Fruit fly (Drosophila melanogaster) whole organism, embryonic: ENCODE measurements around the gene Naa80.
A peak's percentile ranks its signal among the peaks of the same experiment; 100 is the strongest.

ENCODE experiments used
- Abd-B ChIP-seq: fragments of 200-800 bp; sonication (Bioruptor generic); optimal IDR thresholded peaks from 2 replicates; lab custom pipeline; 2018; ENCODE audit warnings: missing biosample characterization, mild to moderate bottlenecking, missing genetic modification characterization, moderate library complexity
- Atf3 ChIP-seq: fragments of 200-800 bp; sonication (Bioruptor generic); optimal IDR thresholded peaks from 3 replicates; lab custom pipeline; 2016; ENCODE audit warnings: missing biosample characterization, missing genetic modification characterization
- CG10209 ChIP-seq: fragments of 200-800 bp; sonication (Bioruptor generic); optimal IDR thresholded peaks from 3 replicates; lab custom pipeline; 2017; ENCODE audit warnings: missing biosample characterization, mild to moderate bottlenecking, missing genetic modification characterization, missing genetic modification reagents
- CG10366 ChIP-seq: fragments of 200-800 bp; sonication (Bioruptor generic); IDR thresholded peaks from 2 replicates; pipeline ENCODE4 v1.3.6; 2022; ENCODE audit warnings: missing biosample characterization, missing genetic modification characterization
- CG10431 ChIP-seq: fragments of 200-800 bp; sonication (Bioruptor generic); optimal IDR thresholded peaks from 3 replicates; lab custom pipeline; 2018; ENCODE audit warnings: missing biosample characterization, mild to moderate bottlenecking, missing genetic modification characterization
- CG11085 ChIP-seq: fragments of 200-800 bp; sonication (Bioruptor generic); IDR thresholded peaks from 2 replicates; pipeline ENCODE4 v1.3.6; 2022; ENCODE audit warnings: missing biosample characterization, missing genetic modification characterization
- CG11093 ChIP-seq: fragments of 200-800 bp; sonication (Bioruptor generic); IDR thresholded peaks from 3 replicates; pipeline ENCODE4 v1.3.6; 2022; ENCODE audit warnings: missing biosample characterization, missing genetic modification characterization
- CG14860 ChIP-seq: fragments of 200-800 bp; sonication (Bioruptor generic); IDR thresholded peaks from 3 replicates; pipeline ENCODE4 v1.3.6; 2022; ENCODE audit warnings: missing biosample characterization, missing genetic modification characterization; ENCODE audit not compliant: partially characterized antibody
- CG15269 ChIP-seq: fragments of 200-800 bp; sonication (Bioruptor generic); optimal IDR thresholded peaks from 2 replicates; lab custom pipeline; 2018; ENCODE audit warnings: missing biosample characterization, mild to moderate bottlenecking, missing genetic modification characterization, moderate library complexity
- CG1529 ChIP-seq: fragments of 200-800 bp; sonication (Bioruptor generic); optimal IDR thresholded peaks from 3 replicates; lab custom pipeline; 2018; ENCODE audit warnings: missing biosample characterization, missing genetic modification characterization
- CG1602 ChIP-seq: fragments of 200-800 bp; sonication (Bioruptor generic); optimal IDR thresholded peaks from 3 replicates; lab custom pipeline; 2016; ENCODE audit warnings: missing biosample characterization, missing genetic modification characterization
- CG17802 ChIP-seq: fragments of 200-800 bp; sonication (Bioruptor generic); optimal IDR thresholded peaks from 2 replicates; lab custom pipeline; 2018; ENCODE audit warnings: missing biosample characterization, mild to moderate bottlenecking, missing genetic modification characterization, moderate library complexity
- CG2116 ChIP-seq: fragments of 200-800 bp; sonication (Bioruptor generic); optimal IDR thresholded peaks from 3 replicates; lab custom pipeline; 2018; ENCODE audit warnings: missing biosample characterization, mild to moderate bottlenecking, missing genetic modification characterization
- CG2712 ChIP-seq: fragments of 200-800 bp; optimal IDR thresholded peaks from 3 replicates; lab custom pipeline; 2019; ENCODE audit warnings: missing biosample characterization, mild to moderate bottlenecking, missing genetic modification characterization, moderate library complexity
- CG4282 ChIP-seq: fragments of 200-800 bp; sonication (Bioruptor generic); optimal IDR thresholded peaks from 2 replicates; lab custom pipeline; 2016; ENCODE audit warnings: missing biosample characterization, missing genetic modification characterization
- CG7271 ChIP-seq: fragments of 200-800 bp; sonication (Bioruptor generic); optimal IDR thresholded peaks from 2 replicates; lab custom pipeline; 2018; ENCODE audit warnings: missing biosample characterization, mild to moderate bottlenecking, missing genetic modification characterization, moderate library complexity
- Fer2 ChIP-seq: fragments of 200-800 bp; sonication (Bioruptor generic); optimal IDR thresholded peaks from 2 replicates; lab custom pipeline; 2018; ENCODE audit warnings: missing biosample characterization, mild to moderate bottlenecking, missing genetic modification characterization, moderate library complexity
- Gsc ChIP-seq: fragments of 200-800 bp; sonication (Bioruptor generic); IDR thresholded peaks from 2 replicates; pipeline ENCODE4 v1.3.6; 2022; ENCODE audit warnings: missing biosample characterization, missing genetic modification characterization
- HmgD ChIP-seq: fragments of 200-800 bp; sonication (Bioruptor generic); optimal IDR thresholded peaks from 3 replicates; lab custom pipeline; 2016; ENCODE audit warnings: missing biosample characterization, missing genetic modification characterization
- Hr39 ChIP-seq: fragments of >200 bp; optimal IDR thresholded peaks from 2 replicates; lab custom pipeline; 2017
- Myb ChIP-seq: fragments of 200-800 bp; sonication (Bioruptor generic); optimal IDR thresholded peaks from 2 replicates; lab custom pipeline; 2016; ENCODE audit warnings: missing biosample characterization, missing genetic modification characterization
- NC2α ChIP-seq: fragments of 200-800 bp; sonication (Bioruptor generic); optimal IDR thresholded peaks from 2 replicates; lab custom pipeline; 2016; ENCODE audit warnings: missing biosample characterization, missing genetic modification characterization
- NK7.1 ChIP-seq: fragments of 200-800 bp; sonication (Bioruptor generic); optimal IDR thresholded peaks from 3 replicates; lab custom pipeline; 2016; ENCODE audit warnings: missing biosample characterization, missing genetic modification characterization
- NfI ChIP-seq: fragments of 200-800 bp; sonication (Bioruptor generic); optimal IDR thresholded peaks from 3 replicates; lab custom pipeline; 2018; ENCODE audit warnings: missing biosample characterization, mild to moderate bottlenecking, missing genetic modification characterization, moderate library complexity
- PHDP ChIP-seq: fragments of 200-800 bp; sonication (Bioruptor generic); optimal IDR thresholded peaks from 3 replicates; lab custom pipeline; 2018; ENCODE audit warnings: missing biosample characterization, mild to moderate bottlenecking, missing genetic modification characterization, moderate library complexity
- Rx ChIP-seq: fragments of 200-800 bp; sonication (Bioruptor generic); IDR thresholded peaks from 2 replicates; pipeline ENCODE4 v1.3.6; 2022; ENCODE audit warnings: missing biosample characterization, missing genetic modification characterization
- Scr ChIP-seq: fragments of 200-800 bp; sonication (Bioruptor generic); IDR thresholded peaks from 2 replicates; pipeline ENCODE4 v1.3.6; 2022; ENCODE audit warnings: missing biosample characterization, missing genetic modification characterization; ENCODE audit not compliant: partially characterized antibody
- Sin3A ChIP-seq: fragments of >200 bp; optimal IDR thresholded peaks from 2 replicates; lab custom pipeline; 2018
- Sox102F ChIP-seq: fragments of 200-800 bp; sonication (Bioruptor generic); optimal IDR thresholded peaks from 2 replicates; lab custom pipeline; 2018; ENCODE audit warnings: missing biosample characterization, mild to moderate bottlenecking, missing genetic modification characterization, moderate library complexity
- Spps ChIP-seq: fragments of 200-800 bp; sonication (Bioruptor generic); optimal IDR thresholded peaks from 2 replicates; lab custom pipeline; 2018; ENCODE audit warnings: missing biosample characterization, mild to moderate bottlenecking, missing genetic modification characterization
- TFAM ChIP-seq: fragments of 200-800 bp; sonication (Bioruptor generic); optimal IDR thresholded peaks from 2 replicates; lab custom pipeline; 2017; ENCODE audit warnings: missing biosample characterization, missing genetic modification characterization, inconsistent platforms
- Taf1 ChIP-seq: fragments of 200-800 bp; sonication (Bioruptor generic); IDR thresholded peaks from 2 replicates; pipeline ENCODE4 v1.3.6; 2022; ENCODE audit warnings: missing biosample characterization, missing genetic modification characterization
- Usf ChIP-seq: fragments of 200-800 bp; sonication (Bioruptor generic); optimal IDR thresholded peaks from 2 replicates; lab custom pipeline; 2017; ENCODE audit warnings: missing genotype, missing biosample characterization, missing genetic modification characterization
- Xrp1 ChIP-seq: fragments of 200-800 bp; sonication (Bioruptor generic); IDR thresholded peaks from 2 replicates; pipeline ENCODE4 v1.3.6; 2022; ENCODE audit warnings: missing biosample characterization, missing genetic modification characterization
- bcd ChIP-seq: fragments of 200-800 bp; sonication (Bioruptor generic); optimal IDR thresholded peaks from 2 replicates; lab custom pipeline; 2017; ENCODE audit warnings: missing biosample characterization, mild to moderate bottlenecking, missing genetic modification characterization
- bigmax ChIP-seq: fragments of 200-800 bp; sonication (Bioruptor generic); optimal IDR thresholded peaks from 2 replicates; lab custom pipeline; 2018; ENCODE audit warnings: missing biosample characterization, mild to moderate bottlenecking, missing genetic modification characterization
- btn ChIP-seq: fragments of 200-800 bp; sonication (Bioruptor generic); optimal IDR thresholded peaks from 2 replicates; lab custom pipeline; 2016; ENCODE audit warnings: missing biosample characterization, missing genetic modification characterization
- cato ChIP-seq: fragments of 200-800 bp; sonication (Bioruptor generic); optimal IDR thresholded peaks from 2 replicates; lab custom pipeline; 2016; ENCODE audit warnings: missing biosample characterization, missing genetic modification characterization, borderline replicate concordance
- caup ChIP-seq: fragments of 200-800 bp; sonication (Bioruptor generic); optimal IDR thresholded peaks from 3 replicates; lab custom pipeline; 2017; ENCODE audit warnings: missing biosample characterization, mild to moderate bottlenecking, missing genetic modification characterization, moderate library complexity; ENCODE audit not compliant: severe bottlenecking
- fd102C ChIP-seq: fragments of 200-800 bp; sonication (Bioruptor generic); optimal IDR thresholded peaks from 2 replicates; lab custom pipeline; 2018; ENCODE audit warnings: missing biosample characterization, mild to moderate bottlenecking, missing genetic modification characterization, moderate library complexity
- gsb-n ChIP-seq: fragments of 200-800 bp; sonication (Bioruptor generic); optimal IDR thresholded peaks from 3 replicates; lab custom pipeline; 2018; ENCODE audit warnings: missing biosample characterization, mild to moderate bottlenecking, missing genetic modification characterization
- ham ChIP-seq: fragments of 200-800 bp; sonication (Bioruptor generic); IDR thresholded peaks from 2 replicates; pipeline ENCODE4 v1.3.6; 2022; ENCODE audit warnings: missing biosample characterization, missing genetic modification characterization
- jumu ChIP-seq: fragments of 200-800 bp; sonication (Bioruptor generic); optimal IDR thresholded peaks from 3 replicates; lab custom pipeline; 2016; ENCODE audit warnings: missing biosample characterization, missing genetic modification characterization
- klu ChIP-seq: fragments of 200-800 bp; sonication (Bioruptor generic); IDR thresholded peaks from 2 replicates; pipeline ENCODE4 v1.3.6; 2022; ENCODE audit warnings: missing biosample characterization, missing genetic modification characterization
- lilli ChIP-seq: fragments of 200-800 bp; sonication (Bioruptor generic); optimal IDR thresholded peaks from 3 replicates; lab custom pipeline; 2016; ENCODE audit warnings: missing biosample characterization, missing genetic modification characterization
- pb ChIP-seq: fragments of 200-800 bp; sonication (Bioruptor generic); optimal IDR thresholded peaks from 3 replicates; lab custom pipeline; 2016; ENCODE audit warnings: missing biosample characterization, missing genetic modification characterization
- prd ChIP-seq, 3 experiments: fragments of >200 bp in 2 of 3; fragments of 200-800 bp in 1 of 3; sonication (Bioruptor generic) in 1 of 3; optimal IDR thresholded peaks in 2 of 3; IDR thresholded peaks in 1 of 3; 2 replicates in 2 of 3; 3 replicates in 1 of 3; pipeline versions ENCODE4 v1.3.6 to Lab custom; 2017 to 2022; ENCODE audit warnings: missing biosample characterization in 1 of 3, missing genetic modification characterization in 1 of 3
- slbo ChIP-seq: fragments of 200-800 bp; sonication (Bioruptor generic); IDR thresholded peaks from 2 replicates; pipeline ENCODE4 v1.3.6; 2022; ENCODE audit warnings: missing biosample characterization, missing genetic modification characterization
- sna ChIP-seq: fragments of 200-800 bp; sonication (Bioruptor generic); IDR thresholded peaks from 2 replicates; pipeline ENCODE4 v1.3.6; 2022; ENCODE audit warnings: missing biosample characterization, missing genetic modification characterization; ENCODE audit not compliant: partially characterized antibody
- unc-4 ChIP-seq: fragments of 200-800 bp; sonication (Bioruptor generic); IDR thresholded peaks from 2 replicates; pipeline ENCODE4 v1.3.6; 2022; ENCODE audit warnings: missing biosample characterization, missing genetic modification characterization; ENCODE audit not compliant: partially characterized antibody
- unpg ChIP-seq: fragments of 200-800 bp; sonication (Bioruptor generic); optimal IDR thresholded peaks from 3 replicates; lab custom pipeline; 2018; ENCODE audit warnings: missing biosample characterization, mild to moderate bottlenecking, missing genetic modification characterization, moderate library complexity

Gene Naa80

dm6 chr3R:9754487-9754886, 13.1 kb upstream of the Naa80 start, which contains the start of gene Tti1 (continued):
- TF ChIP-seq Sox102F (no peak), CG10209 (GFP tag; lab: Kevin White, UChicago) (no peak), btn (GFP tag; lab: Kevin White, UChicago) (no peak), prd (optimal IDR thresholded peaks at IDR 0.05; lab: Kevin White, UChicago) (no peak), prd (GFP tag; IDR thresholded peaks at IDR 0.05; lab: Robert Waterston, UW) (no peak), HmgD (no peak), Hr39 (no peak), Atf3 (no peak), CG4282 (GFP tag; lab: Kevin White, UChicago) (no peak), CG2712 (tag; lab: Kevin White, UChicago) (no peak), klu (GFP tag; lab: Robert Waterston, UW) (peak; percentile 57; the same call in 1 of the 2 replicates), Gsc (GFP tag; lab: Robert Waterston, UW) (no peak), TFAM (GFP tag; lab: Kevin White, UChicago) (no peak), NfI (GFP tag; lab: Kevin White, UChicago) (no peak), unpg (no peak), CG2116 (GFP tag; lab: Kevin White, UChicago) (no peak), CG10431 (no peak), bcd (no peak), CG1602 (GFP tag; lab: Kevin White, UChicago) (no peak), Myb (GFP tag; lab: Kevin White, UChicago) (no peak), Taf1 (GFP tag; lab: Robert Waterston, UW) (no peak), pb (no peak), Xrp1 (GFP tag; lab: Robert Waterston, UW) (no peak), CG14860 (peak; percentile 33; the same call in 1 of the 3 replicates), PHDP (tag; lab: Kevin White, UChicago) (no peak), ham (GFP tag; lab: Robert Waterston, UW) (no peak), Fer2 (tag; lab: Kevin White, UChicago) (no peak), Rx (GFP tag; lab: Robert Waterston, UW) (no peak), CG11093 (no peak), slbo (no peak), NC2α (GFP tag; lab: Kevin White, UChicago) (no peak), cato (GFP tag; lab: Kevin White, UChicago) (no peak), CG1529 (GFP tag; lab: Kevin White, UChicago) (no peak), CG10366 (GFP tag; lab: Robert Waterston, UW) (no peak), Usf (no peak), sna (0 out of 2 replicates have a peak, but pooled peaks have one; percentile 27), CG15269 (tag; lab: Kevin White, UChicago) (no peak), bigmax (GFP tag; lab: Kevin White, UChicago) (no peak), CG7271 (tag; lab: Kevin White, UChicago) (no peak), Sin3A (lab: Kevin White, UChicago) (peak; percentile 26), lilli (GFP tag; lab: Kevin White, UChicago) (no peak), caup (no peak), CG11085 (GFP tag; lab: Robert Waterston, UW) (peak; percentile 9; the same call in 1 of the 2 replicates), Spps (tag; lab: Kevin White, UChicago) (no peak), fd102C (GFP tag; lab: Kevin White, UChicago) (no peak), CG17802 (tag; lab: Kevin White, UChicago) (no peak), gsb-n (tag; lab: Kevin White, UChicago) (no peak), Abd-B (GFP tag; lab: Kevin White, UChicago) (no peak), Scr (GFP tag; lab: Robert Waterston, UW) (peak; percentile 42; the same call in 1 of the 2 replicates), jumu (GFP tag; lab: Kevin White, UChicago) (no peak), NK7.1 (GFP tag; lab: Kevin White, UChicago) (no peak), unc-4 (0 out of 2 replicates have a peak, but pooled peaks have one; percentile 18)
